Worm (Caenorhabditis elegans) whole organism, young adult: ENCODE results near the gene srh-293.

Experiments
- F49E8.2 ChIP-seq: sonication (generic microtip); optimal IDR thresholded peaks from 3 replicates; lab custom pipeline; 2017; ENCODE audit warnings: missing genetic modification characterization, mild to moderate bottlenecking, missing compliant biosample characterization, antibody characterized with exemption, moderate library complexity; ENCODE audit not compliant: insufficient read depth
- ccch-3 ChIP-seq: fragments of 200-800 bp; sonication (Bioruptor generic); optimal IDR thresholded peaks from 2 replicates; lab custom pipeline; 2018; ENCODE audit warnings: mild to moderate bottlenecking, missing genetic modification characterization, missing compliant biosample characterization
- cebp-2 ChIP-seq: fragments of 200-800 bp; sonication (Bioruptor generic); IDR thresholded peaks from 2 replicates; pipeline ENCODE4 v1.3.6; 2022; ENCODE audit warnings: missing genetic modification characterization, missing compliant biosample characterization
- dpl-1 ChIP-seq: fragments of 150-350 bp; optimal IDR thresholded peaks from 2 replicates; lab custom pipeline; 2014; ENCODE audit warnings: missing biosample characterization, missing genetic modification reagents, missing genetic modification characterization
- lin-35 ChIP-seq, 3 experiments: fragments of 150-350 bp in 2 of 3; sonication (generic microtip) in 1 of 3; optimal IDR thresholded peaks; 2 replicates each; lab custom pipeline; 2014 to 2018; ENCODE audit warnings: missing biosample characterization in 3 of 3, missing genetic modification characterization in 3 of 3, missing genetic modification reagents in 3 of 3
- unc-130 ChIP-seq: sonication (generic microtip); optimal IDR thresholded peaks from 2 replicates; lab custom pipeline; 2016; ENCODE audit warnings: missing genetic modification reagents, missing genetic modification characterization, missing compliant biosample characterization
- ztf-6 ChIP-seq: fragments of 200-800 bp; sonication (Bioruptor generic); IDR thresholded peaks from 2 replicates; pipeline ENCODE4 v1.3.6; 2022; ENCODE audit warnings: missing genetic modification reagents, missing genetic modification characterization, missing compliant biosample characterization

DNA sequence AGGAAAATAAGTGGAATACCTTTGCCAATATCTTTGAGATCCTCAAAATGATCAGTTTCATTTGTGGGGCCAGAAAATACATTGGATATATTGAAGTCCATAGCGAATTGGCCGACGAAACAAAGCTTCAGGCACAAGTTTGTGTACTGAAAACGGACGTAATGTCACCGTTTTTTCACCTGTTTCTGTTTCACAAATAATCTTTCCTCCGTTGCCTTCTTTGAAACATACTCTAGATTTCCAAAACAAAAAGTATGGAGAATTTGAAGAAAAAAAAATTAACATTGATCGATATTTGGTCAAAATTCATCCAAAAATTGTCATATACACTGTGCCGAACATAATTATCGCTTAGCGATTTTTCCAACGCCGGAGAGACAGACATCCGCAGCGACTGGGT lies 3.3 kb upstream of the srh-293 start, which contains the start of gene srz-12:
- TF ChIP-seq F49E8.2 (tag; lab: Kevin White, UChicago) (no peak), unc-130 (GFP tag; lab: Kevin White, UChicago) (no peak), dpl-1 (no peak), lin-35 (GFP tag; optimal IDR thresholded peaks at IDR 0.05; lab: Kevin White, UChicago) (no peak), ztf-6 (GFP tag; lab: Robert Waterston, UW) (no peak), ccch-3 (GFP tag; lab: Kevin White, UChicago) (no peak), cebp-2 (GFP tag; lab: Robert Waterston, UW) (no peak)
